Worm (Caenorhabditis elegans): ENCODE data around the gene nuaf-3.

The nuaf-3 gene

DNA sequence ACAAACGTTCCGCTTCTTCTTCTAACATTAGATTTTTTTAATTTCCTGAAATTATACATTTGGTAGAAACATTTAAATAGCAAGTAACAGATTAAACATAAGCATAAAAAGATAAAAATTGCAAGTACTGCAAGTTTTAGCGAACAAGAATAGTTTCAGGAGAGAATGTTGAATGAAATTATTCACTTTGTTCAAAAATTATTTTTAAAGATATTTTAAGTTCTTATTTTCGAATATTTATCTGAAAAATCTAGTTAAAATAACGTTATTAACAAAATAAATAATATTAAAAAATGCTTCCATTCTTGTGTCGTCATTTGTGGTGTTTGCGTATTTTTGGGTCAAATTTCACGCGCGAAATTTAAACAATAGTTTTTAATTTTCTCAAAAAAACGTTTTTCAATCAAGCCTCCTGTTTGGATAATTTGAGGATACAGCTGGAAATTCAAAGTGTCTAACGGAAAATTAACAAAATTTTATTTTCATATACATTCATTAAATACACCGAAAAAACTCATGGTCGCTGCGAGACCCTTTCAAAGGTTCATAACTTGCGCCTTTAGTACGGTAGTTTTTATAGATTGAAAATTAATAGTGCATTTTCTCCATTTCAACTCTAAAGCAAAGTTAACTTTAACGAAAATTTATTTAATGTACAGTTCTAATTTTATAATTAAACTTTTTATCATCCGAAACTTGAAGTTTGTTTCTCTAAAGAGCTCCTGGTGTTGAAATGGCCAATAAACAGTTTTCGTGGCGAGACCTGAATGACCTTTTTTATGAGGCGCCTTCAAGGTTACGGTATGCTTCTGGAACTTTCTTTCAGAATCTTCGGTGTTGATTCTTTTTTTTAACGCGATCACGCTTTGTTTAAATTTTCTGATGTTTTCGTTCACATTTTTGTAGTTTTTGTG is 41.5 kb upstream of the nuaf-3 start, which contains the start of gene skih-2 (continued):
- TF ChIP-seq dmd-6 (GFP tag; IDR thresholded peaks at IDR 0.05) (no peak), nhr-6 (tag; optimal IDR thresholded peaks at IDR 0.05) (peak; percentile 15), lin-13 (GFP tag; optimal IDR thresholded peaks at IDR 0.05) (no peak), mxl-3 (GFP tag; optimal IDR thresholded peaks at IDR 0.05) (no peak), ceh-32 (tag; optimal IDR thresholded peaks at IDR 0.05; ENCODE audit: poor library complexity) (no peak), duxl-1 (tag; optimal IDR thresholded peaks at IDR 0.05; ENCODE audit: poor library complexity) (no peak), spr-1 (tag; optimal IDR thresholded peaks at IDR 0.05) (no peak), cey-2 (tag; optimal IDR thresholded peaks at IDR 0.05; ENCODE audit: borderline replicate concordance, insufficient read depth) (no peak), rbr-2 (tag; optimal IDR thresholded peaks at IDR 0.05) (no peak), nhr-11 (tag; optimal IDR thresholded peaks at IDR 0.05) (no peak), sdz-12 (GFP tag; optimal IDR thresholded peaks at IDR 0.05) (no peak), D1046.2 (GFP tag; IDR thresholded peaks at IDR 0.05) (no peak), nhr-237 (tag; optimal IDR thresholded peaks at IDR 0.05) (no peak), ceh-62 (tag; optimal IDR thresholded peaks at IDR 0.05) (no peak), zfp-2 (tag; optimal IDR thresholded peaks at IDR 0.05) (no peak), lin-15B (tag; optimal IDR thresholded peaks at IDR 0.05) (no peak), unc-62 (GFP tag; optimal IDR thresholded peaks at IDR 0.05 in 1 of 2) (no peak), unc-62 (tag; optimal IDR thresholded peaks at IDR 0.05) (no peak), T20F7.1 (GFP tag; optimal IDR thresholded peaks at IDR 0.05) (peak; percentile 40), fkh-10 (GFP tag; optimal IDR thresholded peaks at IDR 0.05) (peak; percentile 8), php-3 (GFP tag; IDR thresholded peaks at IDR 0.05) (no peak), dve-1 (tag; optimal IDR thresholded peaks at IDR 0.05; ENCODE audit: insufficient read depth) (no peak), vab-7 (GFP tag; IDR thresholded peaks at IDR 0.05) (no peak), F49E8.2 (tag; optimal IDR thresholded peaks at IDR 0.05; ENCODE audit: borderline replicate concordance) (peak; percentile 64), set-16 (GFP tag; IDR thresholded peaks at IDR 0.05) (no peak), egl-27 (tag; optimal IDR thresholded peaks at IDR 0.05) (peak; percentile 36), nhr-10 (tag; optimal IDR thresholded peaks at IDR 0.05) (no peak), hlh-30 (tag; optimal IDR thresholded peaks at IDR 0.05; ENCODE audit: insufficient read depth) (peak; percentile 29), fos-1 (tag; optimal IDR thresholded peaks at IDR 0.05) (no peak), zip-11 (GFP tag; IDR thresholded peaks at IDR 0.05) (no peak), ztf-7 (tag; optimal IDR thresholded peaks at IDR 0.05) (no peak), ama-1 (optimal IDR thresholded peaks at IDR 0.05) (no peak), R02D3.7 (tag; optimal IDR thresholded peaks at IDR 0.05) (no peak), nhr-28 (tag; optimal IDR thresholded peaks at IDR 0.05) (no peak), ceh-20 (GFP tag; IDR thresholded peaks at IDR 0.05) (no peak), aha-1 (tag) (no peak), aly-2 (tag; optimal IDR thresholded peaks at IDR 0.05) (no peak), lin-38 (GFP tag; IDR thresholded peaks at IDR 0.05) (peak; percentile 40), daf-19 (GFP tag; conservative IDR thresholded peaks at IDR 0.05) (no peak), mdl-1 (tag; optimal IDR thresholded peaks at IDR 0.05) (no peak), skn-1 (tag; optimal IDR thresholded peaks at IDR 0.05) (no peak), dmd-9 (GFP tag; IDR thresholded peaks at IDR 0.05) (no peak), lin-1 (GFP tag; IDR thresholded peaks at IDR 0.05) (no peak), F37D6.2 (tag; optimal IDR thresholded peaks at IDR 0.05) (no peak), unc-130 (GFP tag; optimal IDR thresholded peaks at IDR 0.05) (peak; percentile 32), madf-9 (GFP tag; conservative IDR thresholded peaks at IDR 0.05) (no peak), hif-1 (tag; optimal IDR thresholded peaks at IDR 0.05) (no peak), lsy-2 (tag; optimal IDR thresholded peaks at IDR 0.05) (peak in 1 of 2 experiments; percentile 78)
